Worm (Caenorhabditis elegans): ENCODE measurements around the gene C18A11.4.

The C18A11.4 gene

DNA sequence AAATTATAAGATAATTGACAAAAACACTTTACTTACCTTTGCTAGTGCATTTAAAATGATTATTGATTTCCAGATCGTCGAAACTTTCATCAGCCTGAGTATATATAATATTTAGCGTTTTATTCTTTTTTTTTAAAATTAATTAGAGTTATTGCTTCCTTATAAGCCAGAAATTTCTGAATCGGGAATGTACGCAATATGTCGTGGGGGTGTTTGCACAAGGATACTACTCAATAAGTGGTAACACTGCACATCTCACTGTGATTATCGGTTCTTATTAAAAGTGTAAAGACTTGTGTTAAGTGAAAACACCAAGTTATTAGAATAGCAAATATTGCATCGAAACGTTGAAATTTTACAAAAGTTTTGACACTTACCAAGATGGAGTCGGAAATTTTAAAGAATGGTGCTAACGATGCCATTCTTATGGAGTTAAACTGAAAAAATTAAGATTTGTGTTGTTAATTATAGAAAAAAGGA, 12.5 kb downstream of the C18A11.4 start, which contains the start of gene dim-1:
Gene dim-1 (minus strand): TSS at position 430 of the 480 bp plus-strand sequence.
- no peak for TF ChIP-seq ceh-39 (tag; optimal IDR thresholded peaks at IDR 0.05)
- TF ChIP-seq snpc-4 (tag; optimal IDR thresholded peaks at IDR 0.05): no peak
- no peak for TF ChIP-seq sem-2 (GFP tag; optimal IDR thresholded peaks at IDR 0.05)
- peak; percentile 72 for TF ChIP-seq unc-120 (tag; optimal IDR thresholded peaks at IDR 0.05; ENCODE audit: poor library complexity, severe bottlenecking)
- no peak for TF ChIP-seq nhr-12 (tag; optimal IDR thresholded peaks at IDR 0.05)
- TF ChIP-seq drap-1 (GFP tag; optimal IDR thresholded peaks at IDR 0.05): no peak
- peak; percentile 52 for TF ChIP-seq ces-1 (GFP tag; optimal IDR thresholded peaks at IDR 0.05)
- TF ChIP-seq mls-2 (tag; optimal IDR thresholded peaks at IDR 0.05): no peak
- no peak for TF ChIP-seq mab-5 (tag; optimal IDR thresholded peaks at IDR 0.05)
- no peak for TF ChIP-seq hlh-1 (tag; optimal IDR thresholded peaks at IDR 0.05)

DNA sequence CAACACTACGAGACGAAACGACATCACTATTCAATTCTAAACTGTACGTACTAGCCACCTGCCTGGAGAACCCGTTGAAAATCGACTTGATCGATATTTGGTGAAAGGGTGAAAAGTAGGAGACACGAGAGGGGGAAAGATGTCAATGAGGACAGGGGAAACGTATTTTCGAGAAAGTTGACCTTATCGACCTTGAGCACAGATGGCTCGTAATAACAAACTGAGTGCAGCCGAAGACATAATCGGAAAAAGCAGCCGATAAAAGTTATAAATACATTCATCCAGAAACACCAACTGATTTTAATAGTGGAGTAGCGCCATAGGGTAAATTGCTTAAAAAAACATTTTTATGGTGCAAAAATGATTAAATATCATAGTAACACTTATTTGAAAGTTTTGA, 14.7 kb downstream of the C18A11.4 start:
- TF ChIP-seq mab-5 (tag; optimal IDR thresholded peaks at IDR 0.05): no peak
- TF ChIP-seq nhr-2 (tag; optimal IDR thresholded peaks at IDR 0.05): peak; percentile 17
- TF ChIP-seq lin-32 (GFP tag; optimal IDR thresholded peaks at IDR 0.05): no peak
- TF ChIP-seq M03D4.4 (tag; optimal IDR thresholded peaks at IDR 0.05): no peak
- TF ChIP-seq pha-4 (tag; optimal IDR thresholded peaks at IDR 0.05): no peak
- peak; percentile 1 for TF ChIP-seq ham-2 (GFP tag; optimal IDR thresholded peaks at IDR 0.05)
- TF ChIP-seq elt-3 (tag; optimal IDR thresholded peaks at IDR 0.05): no peak
- no peak for TF ChIP-seq cnd-1 (tag; optimal IDR thresholded peaks at IDR 0.05)
- no peak for TF ChIP-seq blmp-1 (tag; optimal IDR thresholded peaks at IDR 0.05)

DNA sequence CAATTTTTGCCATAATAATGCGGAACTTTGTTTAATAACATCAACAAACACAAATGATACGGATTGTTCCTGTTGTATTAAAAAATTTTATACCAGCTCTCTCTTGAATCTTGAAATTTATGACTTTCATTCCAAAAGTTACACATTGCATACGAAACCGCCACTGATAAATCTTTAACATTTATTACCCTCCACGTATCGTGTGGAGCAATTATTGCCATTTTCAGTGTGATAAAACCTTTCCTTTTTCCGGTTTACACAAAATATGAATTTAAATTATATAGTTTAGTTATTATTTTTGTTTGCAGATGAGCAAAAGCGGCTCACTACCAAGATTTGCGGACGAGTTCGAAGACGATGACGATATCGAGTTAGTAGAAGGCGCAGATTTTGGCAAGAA, 15.5 kb downstream of the C18A11.4 start, which contains the start of gene C18A11.3:
Gene C18A11.3 (plus strand): TSS at position 301 of the 400 bp plus-strand sequence.
- no peak for TF ChIP-seq sptf-1 (tag; optimal IDR thresholded peaks at IDR 0.05)
- no peak for TF ChIP-seq mab-5 (tag; optimal IDR thresholded peaks at IDR 0.05)
- no peak for TF ChIP-seq bed-3 (GFP tag; optimal IDR thresholded peaks at IDR 0.05)
- no peak for TF ChIP-seq nhr-76 (tag; optimal IDR thresholded peaks at IDR 0.05)
- TF ChIP-seq hlh-1 (tag; optimal IDR thresholded peaks at IDR 0.05): no peak
- no peak for TF ChIP-seq mep-1 (tag; optimal IDR thresholded peaks at IDR 0.05)
- no peak for TF ChIP-seq mls-2 (tag; optimal IDR thresholded peaks at IDR 0.05)
- no peak for TF ChIP-seq unc-39 (tag; optimal IDR thresholded peaks at IDR 0.05)
- TF ChIP-seq drap-1 (GFP tag; optimal IDR thresholded peaks at IDR 0.05): no peak
- no peak for TF ChIP-seq nhr-2 (tag; optimal IDR thresholded peaks at IDR 0.05)
- no peak for TF ChIP-seq ham-2 (GFP tag; optimal IDR thresholded peaks at IDR 0.05)
- TF ChIP-seq elt-3 (tag; optimal IDR thresholded peaks at IDR 0.05): no peak
- no peak for TF ChIP-seq nhr-12 (tag; optimal IDR thresholded peaks at IDR 0.05)
- TF ChIP-seq nhr-237 (tag; optimal IDR thresholded peaks at IDR 0.05): no peak
- TF ChIP-seq flh-1 (GFP tag; optimal IDR thresholded peaks at IDR 0.05): no peak
- no peak for TF ChIP-seq M03D4.4 (tag; optimal IDR thresholded peaks at IDR 0.05)

DNA sequence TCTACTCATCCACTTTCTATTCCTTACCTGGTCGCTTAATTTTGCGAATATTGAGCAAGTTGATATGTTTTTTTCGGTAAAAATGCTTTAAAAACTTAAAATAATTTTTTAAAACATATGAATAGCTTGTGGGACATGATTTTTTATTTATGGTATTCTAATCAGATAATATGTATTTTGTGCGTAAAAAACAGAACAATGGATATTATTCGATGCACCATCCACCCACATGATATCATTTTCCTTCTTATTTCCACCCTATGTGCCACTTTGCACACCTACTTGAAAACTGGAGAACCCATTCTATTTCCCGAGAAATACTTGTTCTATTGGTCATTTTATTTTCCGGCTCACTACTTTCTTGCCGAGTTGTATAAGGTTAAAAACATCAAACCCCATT, 21.9 kb downstream of the C18A11.4 start, which contains the start of gene C18A11.2:
Gene C18A11.2 (plus strand): TSS at position 301 of the 400 bp plus-strand sequence.
- no peak for TF ChIP-seq zip-8 (tag; optimal IDR thresholded peaks at IDR 0.05)
- no peak for TF ChIP-seq ceh-83 (GFP tag; optimal IDR thresholded peaks at IDR 0.05)
- TF ChIP-seq snpc-4 (tag; optimal IDR thresholded peaks at IDR 0.05): no peak
- TF ChIP-seq hlh-1 (tag; optimal IDR thresholded peaks at IDR 0.05): no peak
- TF ChIP-seq ces-1 (GFP tag; optimal IDR thresholded peaks at IDR 0.05): no peak
- TF ChIP-seq ztf-11 (tag; optimal IDR thresholded peaks at IDR 0.05): no peak
- TF ChIP-seq mep-1 (tag; optimal IDR thresholded peaks at IDR 0.05): no peak
- TF ChIP-seq cnd-1 (tag; optimal IDR thresholded peaks at IDR 0.05): no peak
- TF ChIP-seq unc-62 (GFP tag; optimal IDR thresholded peaks at IDR 0.05): no peak
- TF ChIP-seq drap-1 (GFP tag; optimal IDR thresholded peaks at IDR 0.05): no peak
- no peak for TF ChIP-seq bed-3 (GFP tag; optimal IDR thresholded peaks at IDR 0.05)
- TF ChIP-seq nhr-237 (tag; optimal IDR thresholded peaks at IDR 0.05): no peak
- no peak for TF ChIP-seq mls-2 (tag; optimal IDR thresholded peaks at IDR 0.05)

DNA sequence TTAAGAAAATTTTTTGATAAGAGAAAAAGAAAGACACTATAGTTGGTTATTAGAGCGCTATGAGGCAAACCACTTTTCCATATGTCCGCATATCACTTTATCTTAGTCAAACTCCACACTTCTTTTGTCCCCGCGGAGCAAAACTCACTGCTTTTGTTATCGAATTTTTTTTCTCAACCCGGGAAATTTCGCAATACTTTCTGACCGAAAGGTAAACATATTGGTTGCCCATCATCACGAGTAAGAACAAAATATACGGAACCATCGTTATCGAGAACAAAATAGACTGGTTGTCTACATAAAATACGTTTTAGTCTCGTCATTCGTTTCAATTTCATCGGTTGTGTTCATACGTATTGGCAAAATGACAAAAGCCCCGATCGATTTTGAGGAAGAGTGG, 24.0 kb downstream of the C18A11.4 start, which contains the start of gene C18A11.1:
Gene C18A11.1 (plus strand): TSS at position 36 of the 400 bp plus-strand sequence.
- no peak for TF ChIP-seq nhr-28 (tag; optimal IDR thresholded peaks at IDR 0.05)
- no peak for TF ChIP-seq nhr-76 (tag; optimal IDR thresholded peaks at IDR 0.05)
- no peak for TF ChIP-seq ces-1 (GFP tag; optimal IDR thresholded peaks at IDR 0.05)
- TF ChIP-seq drap-1 (GFP tag; optimal IDR thresholded peaks at IDR 0.05): no peak
- no peak for TF ChIP-seq blmp-1 (tag; optimal IDR thresholded peaks at IDR 0.05)
- no peak for TF ChIP-seq cnd-1 (tag; optimal IDR thresholded peaks at IDR 0.05)
- no peak for TF ChIP-seq ham-2 (GFP tag; optimal IDR thresholded peaks at IDR 0.05)
- TF ChIP-seq mab-5 (tag; optimal IDR thresholded peaks at IDR 0.05): no peak
- TF ChIP-seq snpc-4 (tag; optimal IDR thresholded peaks at IDR 0.05): no peak
- no peak for TF ChIP-seq ceh-39 (tag; optimal IDR thresholded peaks at IDR 0.05)
- TF ChIP-seq nhr-2 (tag; optimal IDR thresholded peaks at IDR 0.05): no peak
- no peak for TF ChIP-seq lsy-2 (tag; optimal IDR thresholded peaks at IDR 0.05)
- TF ChIP-seq sptf-1 (tag; optimal IDR thresholded peaks at IDR 0.05): no peak
- TF ChIP-seq bed-3 (GFP tag; optimal IDR thresholded peaks at IDR 0.05): no peak
- no peak for TF ChIP-seq nhr-12 (tag; optimal IDR thresholded peaks at IDR 0.05)
- no peak for TF ChIP-seq mep-1 (tag; optimal IDR thresholded peaks at IDR 0.05)
- no peak for TF ChIP-seq lin-13 (tag; optimal IDR thresholded peaks at IDR 0.05)
